Worm (Caenorhabditis elegans) whole organism, L3 larva: ENCODE measurements around the gene R08A2.9.
A peak's percentile ranks its signal among the peaks of the same experiment; 100 is the strongest.

Experiments used
- ZK546.5 ChIP-seq: sonication (generic microtip); optimal IDR thresholded peaks from 2 replicates; lab custom pipeline; 2017; ENCODE audit warnings: missing biosample characterization, missing genetic modification characterization
- aly-2 ChIP-seq: fragments of 150-350 bp; optimal IDR thresholded peaks from 2 replicates; lab custom pipeline; 2014; ENCODE audit warnings: missing biosample characterization, missing genetic modification characterization
- ama-1 ChIP-seq: fragments of 150-350 bp; optimal IDR thresholded peaks from 2 replicates; lab custom pipeline; 2018
- ceh-16 ChIP-seq: sonication (generic microtip); optimal IDR thresholded peaks from 2 replicates; lab custom pipeline; 2017; ENCODE audit warnings: missing biosample characterization, missing genetic modification characterization
- ceh-28 ChIP-seq: fragments of 150-350 bp; optimal IDR thresholded peaks from 2 replicates; lab custom pipeline; 2014; ENCODE audit warnings: missing biosample characterization, missing genetic modification reagents, missing genetic modification characterization
- ceh-82 ChIP-seq: fragments of 150-350 bp; optimal IDR thresholded peaks from 2 replicates; lab custom pipeline; 2014; ENCODE audit warnings: missing biosample characterization, missing genetic modification characterization
- daf-12 ChIP-seq: fragments of 150-350 bp; optimal IDR thresholded peaks from 2 replicates; lab custom pipeline; 2014; ENCODE audit warnings: missing biosample characterization, missing genetic modification reagents, missing genetic modification characterization
- egl-27 ChIP-seq: sonication (generic microtip); optimal IDR thresholded peaks from 4 replicates; lab custom pipeline; 2017; ENCODE audit warnings: missing biosample characterization, missing genetic modification reagents, missing genetic modification characterization
- elt-1 ChIP-seq: fragments of 150-350 bp; optimal IDR thresholded peaks from 2 replicates; lab custom pipeline; 2014; ENCODE audit warnings: missing biosample characterization, missing genetic modification characterization
- elt-2 ChIP-seq: sonication (generic microtip); optimal IDR thresholded peaks from 2 replicates; lab custom pipeline; 2016; ENCODE audit warnings: missing genetic modification reagents, mild to moderate bottlenecking, missing genetic modification characterization, missing compliant biosample characterization
- elt-3 ChIP-seq, 3 experiments: fragments of 150-350 bp in 1 of 3; sonication (generic microtip) in 2 of 3; optimal IDR thresholded peaks; 2 replicates in 2 of 3; 4 replicates in 1 of 3; lab custom pipeline; 2014 to 2017; ENCODE audit warnings: missing biosample characterization in 3 of 3, missing genetic modification characterization in 3 of 3
- eor-1 ChIP-seq, 2 experiments: fragments of 150-350 bp; optimal IDR thresholded peaks; 2 replicates each; lab custom pipeline; 2014 to 2018; ENCODE audit warnings: missing biosample characterization in 2 of 2, missing genetic modification characterization in 2 of 2
- fkh-10 ChIP-seq: sonication (generic microtip); optimal IDR thresholded peaks from 2 replicates; lab custom pipeline; 2017; ENCODE audit warnings: missing biosample characterization, missing genetic modification reagents, missing genetic modification characterization
- fkh-2 ChIP-seq: fragments of 150-350 bp; optimal IDR thresholded peaks from 2 replicates; lab custom pipeline; 2014; ENCODE audit warnings: missing biosample characterization, missing genetic modification reagents, missing genetic modification characterization
- fos-1 ChIP-seq: fragments of 150-350 bp; optimal IDR thresholded peaks from 2 replicates; lab custom pipeline; 2014; ENCODE audit warnings: missing biosample characterization, missing genetic modification characterization
- hmg-11 ChIP-seq: sonication (generic microtip); optimal IDR thresholded peaks from 2 replicates; lab custom pipeline; 2016; ENCODE audit warnings: missing genetic modification characterization, missing compliant biosample characterization
- jun-1 ChIP-seq: fragments of 150-350 bp; optimal IDR thresholded peaks from 2 replicates; lab custom pipeline; 2014; ENCODE audit warnings: missing biosample characterization, missing genetic modification reagents, missing genetic modification characterization
- lin-15B ChIP-seq: fragments of 150-350 bp; optimal IDR thresholded peaks from 2 replicates; lab custom pipeline; 2014; ENCODE audit warnings: missing biosample characterization, missing genetic modification characterization
- lin-39 ChIP-seq: fragments of 150-350 bp; optimal IDR thresholded peaks from 2 replicates; lab custom pipeline; 2018; ENCODE audit warnings: missing biosample characterization, missing genetic modification reagents, missing genetic modification characterization
- lsy-12 ChIP-seq: sonication (generic microtip); optimal IDR thresholded peaks from 2 replicates; lab custom pipeline; 2016; ENCODE audit warnings: mild to moderate bottlenecking, missing genetic modification characterization, missing compliant biosample characterization
- mdl-1 ChIP-seq: fragments of 150-350 bp; optimal IDR thresholded peaks from 2 replicates; lab custom pipeline; 2014; ENCODE audit warnings: missing biosample characterization, missing genetic modification characterization
- mml-1 ChIP-seq: fragments of 150-350 bp; sonication (generic microtip); optimal IDR thresholded peaks from 3 replicates; lab custom pipeline; 2014; ENCODE audit warnings: missing biosample characterization, missing genetic modification characterization
- nhr-11 ChIP-seq: fragments of 150-350 bp; optimal IDR thresholded peaks from 2 replicates; lab custom pipeline; 2014; ENCODE audit warnings: missing biosample characterization, missing genetic modification characterization
- nhr-12 ChIP-seq: fragments of 150-350 bp; optimal IDR thresholded peaks from 2 replicates; lab custom pipeline; 2014; ENCODE audit warnings: missing biosample characterization, missing genetic modification characterization
- nhr-23 ChIP-seq: fragments of 150-350 bp; optimal IDR thresholded peaks from 2 replicates; lab custom pipeline; 2014; ENCODE audit warnings: missing biosample characterization, missing genetic modification reagents, missing genetic modification characterization
- nhr-25 ChIP-seq: sonication (generic microtip); optimal IDR thresholded peaks from 2 replicates; lab custom pipeline; 2017; ENCODE audit warnings: missing biosample characterization, missing genetic modification characterization
- nhr-43 ChIP-seq: sonication (generic microtip); optimal IDR thresholded peaks from 2 replicates; lab custom pipeline; 2016; ENCODE audit warnings: mild to moderate bottlenecking, missing genetic modification characterization, missing compliant biosample characterization; ENCODE audit not compliant: poor library complexity, severe bottlenecking
- nhr-76 ChIP-seq: fragments of 150-350 bp; sonication (generic microtip); optimal IDR thresholded peaks from 5 replicates; lab custom pipeline; 2014; ENCODE audit warnings: missing biosample characterization, missing genetic modification characterization
- skn-1 ChIP-seq: fragments of 150-350 bp; optimal IDR thresholded peaks from 2 replicates; lab custom pipeline; 2014; ENCODE audit warnings: missing biosample characterization, missing genetic modification characterization
- snpc-4 ChIP-seq: fragments of 150-350 bp; optimal IDR thresholded peaks from 2 replicates; lab custom pipeline; 2014; ENCODE audit warnings: missing biosample characterization, missing genetic modification characterization
- tbx-2 ChIP-seq: sonication (generic microtip); optimal IDR thresholded peaks from 2 replicates; lab custom pipeline; 2016; ENCODE audit warnings: mild to moderate bottlenecking, missing genetic modification characterization, missing compliant biosample characterization
- unc-39 ChIP-seq: sonication (generic microtip); optimal IDR thresholded peaks from 4 replicates; lab custom pipeline; 2017; ENCODE audit warnings: missing biosample characterization, missing genetic modification characterization
- unc-62 ChIP-seq: fragments of 150-350 bp; sonication (generic microtip); optimal IDR thresholded peaks from 4 replicates; lab custom pipeline; 2014; ENCODE audit warnings: missing biosample characterization, missing genetic modification reagents, missing genetic modification characterization
- zag-1 ChIP-seq: fragments of 150-350 bp; optimal IDR thresholded peaks from 2 replicates; lab custom pipeline; 2014; ENCODE audit warnings: missing biosample characterization, missing genetic modification characterization
- ztf-11 ChIP-seq: fragments of 150-350 bp; optimal IDR thresholded peaks from 2 replicates; lab custom pipeline; 2014; ENCODE audit warnings: missing biosample characterization, missing genetic modification characterization

The R08A2.9 gene

ce11 chrV:14716114-14716513 is 8.1 kb downstream of the R08A2.9 start, which contains the start of gene fbxa-147:
Gene fbxa-147 (plus strand): TSS chrV:14716499.
- no peak for TF ChIP-seq ZK546.5
- no peak for TF ChIP-seq mml-1
- TF ChIP-seq elt-2 (tag; lab: Kevin White, UChicago): peak; percentile 51
- TF ChIP-seq elt-1 (tag; lab: Kevin White, UChicago): no peak
- TF ChIP-seq jun-1: no peak
- TF ChIP-seq ceh-16 (tag; lab: Kevin White, UChicago): no peak
- no peak for TF ChIP-seq nhr-11 (tag; lab: Kevin White, UChicago)

- TF ChIP-seq lin-39 (tag; lab: Kevin White, UChicago) (no peak), ztf-11 (tag; lab: Kevin White, UChicago) (no peak), ceh-28 (tag; lab: Kevin White, UChicago) (no peak), nhr-12 (tag; lab: Kevin White, UChicago) (no peak), unc-62 (GFP tag; lab: Kevin White, UChicago) (no peak)
Measured at ce11 chrV:14719491-14719890, 11.4 kb downstream of the R08A2.9 start, which contains the start of gene R08A2.1. Gene R08A2.1 (minus strand): TSS chrV:14719591.

- TF ChIP-seq nhr-11 (tag; lab: Kevin White, UChicago) (no peak), zag-1 (no peak), lsy-12 (tag; lab: Kevin White, UChicago) (no peak), jun-1 (no peak), ZK546.5 (no peak), elt-3 (tag; optimal IDR thresholded peaks at IDR 0.05; lab: Kevin White, UChicago) (no peak), ceh-16 (tag; lab: Kevin White, UChicago) (no peak), egl-27 (tag; lab: Kevin White, UChicago) (no peak), daf-12 (tag; lab: Kevin White, UChicago) (no peak), lin-15B (no peak), fkh-2 (tag; lab: Kevin White, UChicago) (no peak), fkh-10 (no peak), unc-39 (tag; lab: Kevin White, UChicago) (no peak), skn-1 (tag; lab: Kevin White, UChicago) (no peak), nhr-23 (tag; lab: Kevin White, UChicago) (no peak), mdl-1 (tag; lab: Kevin White, UChicago) (no peak)
- TF ChIP-seq, all 47 proteins: peak for 0
Measured at ce11 chrV:14723020-14723419, 15.0 kb downstream of the R08A2.9 start, which contains the start of gene R08A2.7. Gene R08A2.7 (plus strand): TSS chrV:14723320.

- TF ChIP-seq skn-1 (tag; lab: Kevin White, UChicago): no peak
- TF ChIP-seq nhr-43 (tag; lab: Kevin White, UChicago): peak; percentile 57
- TF ChIP-seq, all 47 proteins: peak for 1
Measured at ce11 chrV:14725409-14725808, 17.4 kb downstream of the R08A2.9 start.

- no peak for TF ChIP-seq nhr-76
- TF ChIP-seq eor-1 (tag; optimal IDR thresholded peaks at IDR 0.05; lab: Kevin White, UChicago): no peak
- TF ChIP-seq lin-15B: no peak
- no peak for TF ChIP-seq lsy-12 (tag; lab: Kevin White, UChicago)
- TF ChIP-seq snpc-4: no peak
- TF ChIP-seq aly-2 (tag; lab: Kevin White, UChicago): no peak
- no peak for TF ChIP-seq jun-1
Measured at ce11 chrV:14726596-14726995, 18.5 kb downstream of the R08A2.9 start, which contains the start of gene Y50E8A.1. Gene Y50E8A.1 (plus strand): TSS chrV:14726896.

- no peak for TF ChIP-seq ceh-82 (tag; lab: Kevin White, UChicago)
- no peak for TF ChIP-seq skn-1 (tag; lab: Kevin White, UChicago)
- TF ChIP-seq nhr-11 (tag; lab: Kevin White, UChicago): no peak
- TF ChIP-seq eor-1 (tag; optimal IDR thresholded peaks at IDR 0.05; lab: Kevin White, UChicago): no peak
- no peak for TF ChIP-seq tbx-2
- no peak for TF ChIP-seq nhr-25
- no peak for TF ChIP-seq zag-1
- TF ChIP-seq hmg-11: no peak
- no peak for TF ChIP-seq fos-1
- no peak for TF ChIP-seq ama-1 (lab: Kevin White, UChicago)
Measured at ce11 chrV:14728754-14729153, 20.7 kb downstream of the R08A2.9 start, which contains the start of gene Y50E8A.2. Gene Y50E8A.2 (minus strand): TSS chrV:14728854.
